Fruit fly (Drosophila melanogaster) whole organism, embryonic: ENCODE results near the gene CG14082.

Source experiments
- Aef1 ChIP-seq: fragments of 200-800 bp; sonication (Bioruptor generic); IDR thresholded peaks from 3 replicates; pipeline ENCODE4 v1.3.6; 2022; ENCODE audit warnings: missing biosample characterization, missing genetic modification characterization
- Atf6 ChIP-seq: fragments of 200-800 bp; sonication (Bioruptor generic); IDR thresholded peaks from 2 replicates; pipeline ENCODE4 v1.3.6; 2022; ENCODE audit warnings: missing biosample characterization, missing genetic modification characterization
- CG10321 ChIP-seq: fragments of 200-800 bp; sonication (Bioruptor generic); IDR thresholded peaks from 2 replicates; pipeline ENCODE4 v1.3.6; 2022; ENCODE audit warnings: missing biosample characterization, missing genetic modification characterization
- CG11247 ChIP-seq: fragments of 200-800 bp; sonication (Bioruptor generic); IDR thresholded peaks from 2 replicates; pipeline ENCODE4 v1.3.6; 2022; ENCODE audit warnings: missing biosample characterization, missing genetic modification characterization
- CG12769 ChIP-seq: fragments of 200-800 bp; sonication (Bioruptor generic); optimal IDR thresholded peaks from 2 replicates; lab custom pipeline; 2019; ENCODE audit warnings: missing biosample characterization, mild to moderate bottlenecking, missing genetic modification characterization, moderate library complexity
- CG12942 ChIP-seq: fragments of 200-800 bp; sonication (Bioruptor generic); optimal IDR thresholded peaks from 3 replicates; lab custom pipeline; 2016; ENCODE audit warnings: missing biosample characterization, missing genetic modification characterization
- CG14667 ChIP-seq: fragments of 200-800 bp; sonication (Bioruptor generic); IDR thresholded peaks from 2 replicates; pipeline ENCODE4 v1.3.6; 2022; ENCODE audit warnings: missing biosample characterization, missing genetic modification characterization
- CG17802 ChIP-seq: fragments of 200-800 bp; sonication (Bioruptor generic); optimal IDR thresholded peaks from 2 replicates; lab custom pipeline; 2018; ENCODE audit warnings: missing biosample characterization, mild to moderate bottlenecking, missing genetic modification characterization, moderate library complexity
- CG2120 ChIP-seq: fragments of 200-800 bp; sonication (Bioruptor generic); optimal IDR thresholded peaks from 3 replicates; lab custom pipeline; 2016; ENCODE audit warnings: missing biosample characterization, missing genetic modification characterization
- CG3065 ChIP-seq: fragments of 200-800 bp; sonication (Bioruptor generic); optimal IDR thresholded peaks from 2 replicates; lab custom pipeline; 2016; ENCODE audit warnings: missing biosample characterization, missing genetic modification characterization
- CG31365 ChIP-seq: fragments of 200-800 bp; sonication (Bioruptor generic); optimal IDR thresholded peaks from 2 replicates; lab custom pipeline; 2018; ENCODE audit warnings: missing biosample characterization, mild to moderate bottlenecking, missing genetic modification characterization
- CG3281 ChIP-seq: fragments of 200-800 bp; sonication (Bioruptor generic); optimal IDR thresholded peaks from 3 replicates; lab custom pipeline; 2017; ENCODE audit warnings: missing biosample characterization, mild to moderate bottlenecking, missing genetic modification characterization
- CG3726 ChIP-seq: fragments of 200-800 bp; sonication (Bioruptor generic); IDR thresholded peaks from 3 replicates; pipeline ENCODE4, ENCODE4 v1.3.6; 2022; ENCODE audit warnings: missing biosample characterization, missing genetic modification characterization
- CG4360 ChIP-seq: fragments of 200-800 bp; sonication (Bioruptor generic); IDR thresholded peaks from 2 replicates; pipeline ENCODE4 v1.3.6; 2022; ENCODE audit warnings: missing biosample characterization, missing genetic modification characterization
- CG4617 ChIP-seq: fragments of 200-800 bp; sonication (Bioruptor generic); optimal IDR thresholded peaks from 3 replicates; lab custom pipeline; 2016; ENCODE audit warnings: missing biosample characterization, missing genetic modification characterization, borderline replicate concordance
- CG4730 ChIP-seq: fragments of 200-800 bp; sonication (Bioruptor generic); IDR thresholded peaks from 2 replicates; pipeline ENCODE4 v1.3.6; 2022; ENCODE audit warnings: missing biosample characterization, missing genetic modification characterization
- CG6791 ChIP-seq: fragments of 200-800 bp; sonication (Bioruptor generic); IDR thresholded peaks from 3 replicates; pipeline ENCODE4 v1.3.6; 2022; ENCODE audit warnings: missing biosample characterization, missing genetic modification characterization; ENCODE audit not compliant: partially characterized antibody
- CG7745 ChIP-seq: fragments of 200-800 bp; sonication (Bioruptor generic); optimal IDR thresholded peaks from 2 replicates; lab custom pipeline; 2018; ENCODE audit warnings: missing biosample characterization, mild to moderate bottlenecking, missing genetic modification characterization, moderate library complexity
- CG7928 ChIP-seq: fragments of 200-800 bp; sonication (Bioruptor generic); optimal IDR thresholded peaks from 2 replicates; lab custom pipeline; 2017; ENCODE audit warnings: missing biosample characterization, mild to moderate bottlenecking, missing genetic modification characterization
- CG7963 ChIP-seq: fragments of 200-800 bp; sonication (Bioruptor generic); IDR thresholded peaks from 3 replicates; pipeline ENCODE4 v1.3.6; 2022; ENCODE audit warnings: missing biosample characterization, missing genetic modification characterization; ENCODE audit not compliant: partially characterized antibody
- CG9437 ChIP-seq: fragments of 200-800 bp; sonication (Bioruptor generic); optimal IDR thresholded peaks from 2 replicates; lab custom pipeline; 2018; ENCODE audit warnings: missing biosample characterization, mild to moderate bottlenecking, missing genetic modification characterization
- Dip2 ChIP-seq: fragments of 200-800 bp; sonication (Bioruptor generic); IDR thresholded peaks from 2 replicates; pipeline ENCODE4 v1.3.6; 2022; ENCODE audit warnings: missing biosample characterization, missing genetic modification characterization
- Hand ChIP-seq: fragments of 200-800 bp; sonication (Bioruptor generic); optimal IDR thresholded peaks from 2 replicates; lab custom pipeline; 2017; ENCODE audit warnings: mild to moderate bottlenecking, missing biosample characterization, missing genetic modification reagents, missing genetic modification characterization
- HmgD ChIP-seq: fragments of 200-800 bp; sonication (Bioruptor generic); optimal IDR thresholded peaks from 3 replicates; lab custom pipeline; 2016; ENCODE audit warnings: missing biosample characterization, missing genetic modification characterization
- Med ChIP-seq: fragments of 200-800 bp; sonication (Bioruptor generic); peaks from one replicate; lab custom pipeline; 2016; ENCODE audit warnings: missing biosample characterization, missing genetic modification characterization, mild to moderate bottlenecking, inconsistent platforms, moderate library complexity
- NC2α ChIP-seq: fragments of 200-800 bp; sonication (Bioruptor generic); optimal IDR thresholded peaks from 2 replicates; lab custom pipeline; 2016; ENCODE audit warnings: missing biosample characterization, missing genetic modification characterization
- Optix ChIP-seq: fragments of 200-800 bp; sonication (Bioruptor generic); IDR thresholded peaks from 3 replicates; pipeline ENCODE4 v1.3.6; 2022; ENCODE audit warnings: missing biosample characterization, missing genetic modification characterization
- Rx ChIP-seq: fragments of 200-800 bp; sonication (Bioruptor generic); IDR thresholded peaks from 2 replicates; pipeline ENCODE4 v1.3.6; 2022; ENCODE audit warnings: missing biosample characterization, missing genetic modification characterization
- TFAM ChIP-seq: fragments of 200-800 bp; sonication (Bioruptor generic); optimal IDR thresholded peaks from 2 replicates; lab custom pipeline; 2017; ENCODE audit warnings: missing biosample characterization, missing genetic modification characterization, inconsistent platforms
- Vsx1 ChIP-seq: fragments of 200-800 bp; sonication (Bioruptor generic); optimal IDR thresholded peaks from 2 replicates; lab custom pipeline; 2017; ENCODE audit warnings: missing biosample characterization, mild to moderate bottlenecking, missing genetic modification characterization, missing genetic modification reagents
- YL-1 ChIP-seq: fragments of 200-800 bp; sonication (Bioruptor generic); optimal IDR thresholded peaks from 3 replicates; lab custom pipeline; 2017; ENCODE audit warnings: missing biosample characterization, mild to moderate bottlenecking, missing genetic modification characterization
- abd-A ChIP-seq: fragments of 200-800 bp; sonication (Bioruptor generic); optimal IDR thresholded peaks from 3 replicates; lab custom pipeline; 2019; ENCODE audit warnings: missing biosample characterization, mild to moderate bottlenecking, missing genetic modification characterization, moderate library complexity
- crol ChIP-seq: fragments of 200-800 bp; sonication (Bioruptor generic); IDR thresholded peaks from 2 replicates; pipeline ENCODE4 v1.3.6; 2022; ENCODE audit warnings: missing biosample characterization, missing genetic modification characterization
- dimm ChIP-seq: fragments of 200-800 bp; sonication (Bioruptor generic); IDR thresholded peaks from 2 replicates; pipeline ENCODE4 v1.3.6; 2022; ENCODE audit warnings: missing biosample characterization, missing genetic modification characterization
- dysf ChIP-seq: fragments of 200-800 bp; sonication (Bioruptor generic); IDR thresholded peaks from 3 replicates; pipeline ENCODE4 v1.3.6; 2022; ENCODE audit warnings: missing biosample characterization, missing genetic modification characterization
- fd102C ChIP-seq: fragments of 200-800 bp; sonication (Bioruptor generic); optimal IDR thresholded peaks from 2 replicates; lab custom pipeline; 2018; ENCODE audit warnings: missing biosample characterization, mild to moderate bottlenecking, missing genetic modification characterization, moderate library complexity
- gem ChIP-seq: fragments of 200-800 bp; sonication (Bioruptor generic); optimal IDR thresholded peaks from 2 replicates; lab custom pipeline; 2019; ENCODE audit warnings: missing biosample characterization, mild to moderate bottlenecking, missing genetic modification characterization, moderate library complexity
- hkb ChIP-seq, 2 experiments: fragments of 200-800 bp in 1 of 2; fragments of >200 bp in 1 of 2; sonication (Bioruptor generic) in 1 of 2; IDR thresholded peaks in 1 of 2; optimal IDR thresholded peaks in 1 of 2; 2 replicates each; pipeline versions ENCODE4 v1.3.6 to Lab custom; 2017 to 2022; ENCODE audit warnings: missing biosample characterization in 1 of 2, missing genetic modification characterization in 1 of 2
- klu ChIP-seq: fragments of 200-800 bp; sonication (Bioruptor generic); IDR thresholded peaks from 2 replicates; pipeline ENCODE4 v1.3.6; 2022; ENCODE audit warnings: missing biosample characterization, missing genetic modification characterization
- lmd ChIP-seq: fragments of 200-800 bp; sonication (Bioruptor generic); IDR thresholded peaks from 2 replicates; pipeline ENCODE4 v1.3.6; 2022; ENCODE audit warnings: missing biosample characterization, missing genetic modification characterization
- nom ChIP-seq: fragments of 200-800 bp; sonication (Bioruptor generic); optimal IDR thresholded peaks from 2 replicates; lab custom pipeline; 2017; ENCODE audit warnings: missing biosample characterization, missing genetic modification characterization, mild to moderate bottlenecking, moderate library complexity, missing genetic modification reagents
- oc ChIP-seq: fragments of 200-800 bp; sonication (Bioruptor generic); optimal IDR thresholded peaks from 2 replicates; lab custom pipeline; 2018; ENCODE audit warnings: missing biosample characterization, mild to moderate bottlenecking, missing genetic modification characterization, moderate library complexity
- pita ChIP-seq: fragments of 200-800 bp; sonication (Bioruptor generic); optimal IDR thresholded peaks from 2 replicates; lab custom pipeline; 2017; ENCODE audit warnings: missing biosample characterization, mild to moderate bottlenecking, missing genetic modification characterization
- pros ChIP-seq: fragments of 200-800 bp; sonication (Bioruptor generic); optimal IDR thresholded peaks from 3 replicates; lab custom pipeline; 2019; ENCODE audit warnings: missing biosample characterization, mild to moderate bottlenecking, missing genetic modification characterization, moderate library complexity
- ro ChIP-seq: fragments of 200-800 bp; sonication (Bioruptor generic); IDR thresholded peaks from 2 replicates; pipeline ENCODE4 v1.3.6; 2022; ENCODE audit warnings: missing biosample characterization, missing genetic modification characterization
- sens ChIP-seq: fragments of 200-800 bp; sonication (Bioruptor generic); peaks from one replicate; lab custom pipeline; 2016; ENCODE audit warnings: missing biosample characterization, missing genetic modification characterization
- seq ChIP-seq: fragments of 200-800 bp; sonication (Bioruptor generic); IDR thresholded peaks from 2 replicates; pipeline ENCODE4 v1.3.6; 2022; ENCODE audit warnings: missing biosample characterization, missing genetic modification characterization
- sima ChIP-seq: fragments of 200-800 bp; sonication (Bioruptor generic); optimal IDR thresholded peaks from 2 replicates; lab custom pipeline; 2016; ENCODE audit warnings: missing biosample characterization, missing genetic modification characterization
- slou ChIP-seq: fragments of 200-800 bp; sonication (Bioruptor generic); optimal IDR thresholded peaks from 3 replicates; lab custom pipeline; 2016; ENCODE audit warnings: missing biosample characterization, missing genetic modification characterization
- ttk ChIP-seq: fragments of 200-800 bp; sonication (Bioruptor generic); IDR thresholded peaks from 2 replicates; pipeline ENCODE4 v2.1.2; 2022; ENCODE audit warnings: missing biosample characterization, missing genetic modification characterization
- wor ChIP-seq: fragments of 200-800 bp; sonication (Bioruptor generic); IDR thresholded peaks from 2 replicates; pipeline ENCODE4 v1.3.6; 2022; ENCODE audit warnings: missing biosample characterization, missing genetic modification characterization

CG14082 gene

DNA sequence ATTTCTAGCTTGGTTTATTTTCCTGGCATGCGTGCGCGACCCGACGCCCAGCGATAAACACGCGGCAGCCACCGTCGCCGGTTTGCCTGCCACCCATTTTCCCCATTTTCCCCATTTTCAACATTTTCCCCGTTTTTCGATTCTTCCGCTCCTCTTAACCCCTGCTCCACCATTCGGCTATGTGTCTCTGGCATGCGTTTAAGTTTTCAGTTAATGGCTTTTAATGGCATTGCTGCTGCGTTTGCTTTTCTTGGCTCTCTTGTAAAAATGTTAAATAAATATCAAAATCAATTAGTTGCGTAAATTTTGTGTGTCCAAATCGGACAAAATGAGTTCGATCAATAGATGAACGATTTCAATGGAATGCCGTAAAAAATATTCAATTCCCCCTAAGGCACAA, 16.3 kb upstream of the CG14082 start (continued):
- TF ChIP-seq CG31365 (tag; lab: Kevin White, UChicago) (no peak), sens (peak; percentile 57), Hand (GFP tag; lab: Kevin White, UChicago) (no peak), CG4617 (GFP tag; lab: Kevin White, UChicago) (no peak), CG10321 (GFP tag; lab: Robert Waterston, UW) (0 out of 2 replicates have a peak, but pooled peaks have one; percentile 31), Aef1 (no peak), CG2120 (GFP tag; lab: Kevin White, UChicago) (no peak), fd102C (GFP tag; lab: Kevin White, UChicago) (no peak), CG4360 (no peak), CG7963 (GFP tag; lab: Robert Waterston, UW) (no peak), CG11247 (GFP tag; lab: Robert Waterston, UW) (no peak), HmgD (GFP tag; lab: Kevin White, UChicago) (no peak), Dip2 (GFP tag; lab: Robert Waterston, UW) (no peak), sima (GFP tag; lab: Kevin White, UChicago) (no peak), slou (GFP tag; lab: Kevin White, UChicago) (no peak), CG9437 (GFP tag; lab: Kevin White, UChicago) (no peak), CG12769 (tag; lab: Kevin White, UChicago) (peak; percentile 1), Vsx1 (GFP tag; lab: Kevin White, UChicago) (no peak), wor (GFP tag; lab: Robert Waterston, UW) (no peak), CG3065 (GFP tag; lab: Kevin White, UChicago) (no peak), ttk (GFP tag; lab: Robert Waterston, UW) (no peak), YL-1 (GFP tag; lab: Kevin White, UChicago) (no peak), NC2α (GFP tag; lab: Kevin White, UChicago) (no peak), TFAM (GFP tag; lab: Kevin White, UChicago) (no peak), dysf (GFP tag; lab: Robert Waterston, UW) (no peak), pita (GFP tag; lab: Kevin White, UChicago) (no peak), Med (peak; percentile 3), CG14667 (GFP tag; lab: Robert Waterston, UW) (no peak), lmd (GFP tag; lab: Robert Waterston, UW) (no peak), nom (GFP tag; lab: Kevin White, UChicago) (no peak), crol (peak; percentile 59), CG7928 (GFP tag; lab: Kevin White, UChicago) (no peak), abd-A (tag; lab: Kevin White, UChicago) (peak; percentile 29), CG12942 (GFP tag; lab: Kevin White, UChicago) (no peak)
- TF ChIP-seq, all 482 proteins: peak for 11

DNA sequence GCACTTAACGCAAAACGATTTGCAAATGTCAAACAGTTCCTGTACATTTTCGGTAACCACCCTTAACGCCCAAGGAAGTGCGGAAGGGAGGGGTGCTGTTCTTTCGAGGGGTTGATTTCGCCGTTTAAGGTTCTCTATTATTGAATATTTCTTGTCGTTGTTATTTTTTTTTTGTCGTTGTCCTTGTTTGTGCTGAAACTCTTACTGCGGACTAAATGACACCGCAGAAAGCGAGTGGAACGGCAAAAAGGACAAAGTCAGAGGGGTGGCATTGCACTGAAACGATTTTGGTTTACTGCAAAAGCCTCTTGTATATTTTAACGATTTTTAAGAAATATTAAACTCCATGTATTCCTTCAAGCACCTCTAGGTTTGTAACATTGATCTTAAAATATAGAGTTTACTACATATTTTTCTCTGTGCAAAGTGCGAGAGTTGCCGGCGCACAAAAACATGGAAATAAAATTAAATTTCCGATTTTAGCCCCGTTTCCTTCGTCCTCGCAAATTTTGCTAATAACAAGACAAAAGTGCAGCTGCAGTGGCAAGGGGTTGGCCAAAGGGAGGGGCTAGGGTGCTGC, 13.3 kb upstream of the CG14082 start:
- TF ChIP-seq Optix (GFP tag; lab: Robert Waterston, UW) (no peak), seq (GFP tag; lab: Robert Waterston, UW) (peak; percentile 21; the same call in 1 of the 2 replicates), ro (no peak), CG3726 (no peak), CG7745 (tag; lab: Kevin White, UChicago) (no peak), gem (peak; percentile 25), oc (tag; lab: Kevin White, UChicago) (no peak), Rx (GFP tag; lab: Robert Waterston, UW) (no peak), Atf6 (GFP tag; lab: Robert Waterston, UW) (0 out of 2 replicates have a peak, but pooled peaks have one; percentile 13), CG17802 (no peak), abd-A (tag; lab: Kevin White, UChicago) (peak; percentile 15), CG3281 (GFP tag; lab: Kevin White, UChicago) (no peak), hkb (optimal IDR thresholded peaks at IDR 0.05; lab: Kevin White, UChicago) (no peak), hkb (GFP tag; IDR thresholded peaks at IDR 0.05; lab: Robert Waterston, UW) (no peak), dimm (GFP tag; lab: Robert Waterston, UW) (no peak), klu (GFP tag; lab: Robert Waterston, UW) (no peak), pros (peak; percentile 95), CG6791 (GFP tag; lab: Robert Waterston, UW) (no peak), CG4730 (GFP tag; lab: Robert Waterston, UW) (0 out of 2 replicates have a peak, but pooled peaks have one; percentile 39)
